Worm (Caenorhabditis elegans) whole organism, mixed stage, embryonic: ENCODE measurements around the gene Y61A9LA.12.
A peak's percentile ranks its signal among the peaks of the same experiment; 100 is the strongest.
"Not testable (repeated sequence)": the region's sequence is repeated elsewhere in the genome, so short reads cannot be mapped to it uniquely, and the experiment has no call there.

Experiments
- M03D4.4 ChIP-seq: sonication (generic microtip); optimal IDR thresholded peaks from 2 replicates; lab custom pipeline; 2017; ENCODE audit warnings: mild to moderate bottlenecking, missing genetic modification characterization, missing compliant biosample characterization
- bed-3 ChIP-seq: fragments of 200-800 bp; sonication (Bioruptor generic); optimal IDR thresholded peaks from 3 replicates; lab custom pipeline; 2018; ENCODE audit warnings: mild to moderate bottlenecking, missing genetic modification characterization, moderate library complexity, missing compliant biosample characterization
- blmp-1 ChIP-seq: fragments of 150-350 bp; optimal IDR thresholded peaks from 2 replicates; lab custom pipeline; 2014; ENCODE audit warnings: missing biosample characterization, missing genetic modification characterization
- ceh-39 ChIP-seq: fragments of 150-350 bp; optimal IDR thresholded peaks from 2 replicates; lab custom pipeline; 2014; ENCODE audit warnings: missing biosample characterization, missing genetic modification characterization
- ceh-43 ChIP-seq: fragments of 200-800 bp; sonication (Bioruptor generic); optimal IDR thresholded peaks from 2 replicates; lab custom pipeline; 2018; ENCODE audit warnings: mild to moderate bottlenecking, missing genetic modification characterization, moderate library complexity, missing compliant biosample characterization
- ces-1 ChIP-seq: fragments of 150-350 bp; optimal IDR thresholded peaks from 2 replicates; lab custom pipeline; 2014; ENCODE audit warnings: missing biosample characterization, missing genetic modification reagents, missing genetic modification characterization
- cnd-1 ChIP-seq: fragments of 200-800 bp; sonication (Bioruptor generic); optimal IDR thresholded peaks from 2 replicates; lab custom pipeline; 2018; ENCODE audit warnings: mild to moderate bottlenecking, missing genetic modification characterization, missing compliant biosample characterization
- drap-1 ChIP-seq: fragments of 200-800 bp; sonication (Bioruptor generic); optimal IDR thresholded peaks from 3 replicates; lab custom pipeline; 2018; ENCODE audit warnings: mild to moderate bottlenecking, missing genetic modification characterization, missing compliant biosample characterization
- elt-1 ChIP-seq: sonication (generic microtip); optimal IDR thresholded peaks from 2 replicates; lab custom pipeline; 2017; ENCODE audit warnings: missing genetic modification characterization, mild to moderate bottlenecking, missing compliant biosample characterization, antibody characterized with exemption, moderate library complexity, borderline replicate concordance; ENCODE audit not compliant: insufficient read depth
- elt-3 ChIP-seq: fragments of 150-350 bp; optimal IDR thresholded peaks from 2 replicates; lab custom pipeline; 2014; ENCODE audit warnings: missing biosample characterization, missing genetic modification characterization
- flh-1 ChIP-seq: fragments of 200-800 bp; sonication (Bioruptor generic); optimal IDR thresholded peaks from 2 replicates; lab custom pipeline; 2018; ENCODE audit warnings: mild to moderate bottlenecking, missing genetic modification characterization, moderate library complexity, missing compliant biosample characterization
- ham-2 ChIP-seq: fragments of 200-800 bp; sonication (Bioruptor generic); optimal IDR thresholded peaks from 2 replicates; lab custom pipeline; 2018; ENCODE audit warnings: mild to moderate bottlenecking, missing genetic modification characterization, missing compliant biosample characterization
- hlh-1 ChIP-seq: fragments of 150-350 bp; optimal IDR thresholded peaks from 2 replicates; lab custom pipeline; 2014; ENCODE audit warnings: missing biosample characterization, missing genetic modification reagents, missing genetic modification characterization
- lin-13 ChIP-seq: fragments of 150-350 bp; optimal IDR thresholded peaks from 2 replicates; lab custom pipeline; 2014; ENCODE audit warnings: missing biosample characterization, missing genetic modification characterization
- lin-32 ChIP-seq: fragments of 200-800 bp; sonication (Bioruptor generic); optimal IDR thresholded peaks from 2 replicates; lab custom pipeline; 2018; ENCODE audit warnings: mild to moderate bottlenecking, missing genetic modification characterization, missing compliant biosample characterization
- mep-1 ChIP-seq: fragments of 150-350 bp; optimal IDR thresholded peaks from 2 replicates; lab custom pipeline; 2017; ENCODE audit warnings: missing biosample characterization, missing genetic modification reagents, missing genetic modification characterization, inconsistent platforms
- mls-2 ChIP-seq: sonication (generic microtip); optimal IDR thresholded peaks from 2 replicates; lab custom pipeline; 2016; ENCODE audit warnings: mild to moderate bottlenecking, missing genetic modification characterization, moderate library complexity, missing compliant biosample characterization
- nhr-12 ChIP-seq: fragments of 150-350 bp; optimal IDR thresholded peaks from 2 replicates; lab custom pipeline; 2014; ENCODE audit warnings: missing biosample characterization, missing genetic modification characterization
- nhr-2 ChIP-seq: fragments of 150-350 bp; optimal IDR thresholded peaks from 2 replicates; lab custom pipeline; 2014; ENCODE audit warnings: missing biosample characterization, missing genetic modification characterization
- nhr-237 ChIP-seq: fragments of 150-350 bp; optimal IDR thresholded peaks from 2 replicates; lab custom pipeline; 2014; ENCODE audit warnings: missing biosample characterization, missing genetic modification characterization
- nhr-28 ChIP-seq: fragments of 150-350 bp; optimal IDR thresholded peaks from 2 replicates; lab custom pipeline; 2014; ENCODE audit warnings: missing biosample characterization, missing genetic modification characterization
- nhr-76 ChIP-seq: sonication (generic microtip); optimal IDR thresholded peaks from 2 replicates; lab custom pipeline; 2017; ENCODE audit warnings: missing biosample characterization, missing genetic modification characterization
- pha-4 ChIP-seq: fragments of 150-350 bp; optimal IDR thresholded peaks from 2 replicates; lab custom pipeline; 2018; ENCODE audit warnings: missing biosample characterization, missing genetic modification reagents, missing genetic modification characterization
- sem-2 ChIP-seq: fragments of 200-800 bp; sonication (Bioruptor generic); optimal IDR thresholded peaks from 2 replicates; lab custom pipeline; 2018; ENCODE audit warnings: mild to moderate bottlenecking, missing genetic modification characterization, missing compliant biosample characterization
- snpc-4 ChIP-seq: fragments of 150-350 bp; optimal IDR thresholded peaks from 2 replicates; lab custom pipeline; 2014; ENCODE audit warnings: missing biosample characterization, missing genetic modification characterization
- unc-120 ChIP-seq: sonication (generic microtip); optimal IDR thresholded peaks from 2 replicates; lab custom pipeline; 2017; ENCODE audit warnings: missing genetic modification characterization, missing compliant biosample characterization; ENCODE audit not compliant: poor library complexity, severe bottlenecking
- unc-39 ChIP-seq: fragments of 150-350 bp; optimal IDR thresholded peaks from 2 replicates; lab custom pipeline; 2014; ENCODE audit warnings: missing biosample characterization, missing genetic modification characterization
- unc-62 ChIP-seq: fragments of 150-350 bp; optimal IDR thresholded peaks from 2 replicates; lab custom pipeline; 2014; ENCODE audit warnings: missing biosample characterization, missing genetic modification reagents, missing genetic modification characterization
- zip-8 ChIP-seq: fragments of 150-350 bp; optimal IDR thresholded peaks from 2 replicates; lab custom pipeline; 2014; ENCODE audit warnings: missing biosample characterization, missing genetic modification characterization
- ztf-11 ChIP-seq: fragments of 150-350 bp; optimal IDR thresholded peaks from 2 replicates; lab custom pipeline; 2014; ENCODE audit warnings: missing biosample characterization, missing genetic modification characterization

The Y61A9LA.12 gene

ce11 chrV:4539855-4540254 is 13.8 kb upstream of the Y61A9LA.12 start:
- TF ChIP-seq mls-2 (no peak), zip-8 (tag; lab: Kevin White, UChicago) (no peak)

- TF ChIP-seq unc-62 (GFP tag; lab: Kevin White, UChicago) (no peak), mls-2 (no peak), ham-2 (no peak), nhr-12 (no peak), unc-120 (no peak)
Measured at ce11 chrV:4546854-4547253, 6.8 kb upstream of the Y61A9LA.12 start.

ce11 chrV:4549191-4549590 is 4.5 kb upstream of the Y61A9LA.12 start, which contains the start of gene sos-1:
Gene sos-1 (minus strand): TSS chrV:4549291.
- no peak for TF ChIP-seq ceh-39 (tag; lab: Kevin White, UChicago)
- TF ChIP-seq ham-2, result no peak

- TF ChIP-seq pha-4 (tag; lab: Kevin White, UChicago) (peak; percentile 16), nhr-237 (no peak), elt-3 (tag; lab: Kevin White, UChicago) (peak; percentile 28), unc-120 (peak; percentile 52), nhr-2 (tag; lab: Kevin White, UChicago) (peak; percentile 67), elt-1 (tag; lab: Kevin White, UChicago) (peak; percentile 1), hlh-1 (tag; lab: Kevin White, UChicago) (peak; percentile 43), unc-39 (no peak), flh-1 (no peak), drap-1 (GFP tag; lab: Kevin White, UChicago) (no peak), sem-2 (GFP tag; lab: Kevin White, UChicago) (no peak), unc-62 (GFP tag; lab: Kevin White, UChicago) (peak; percentile 47), ham-2 (peak; percentile 87)
- TF ChIP-seq, all 35 proteins: peak for 8
Measured at ce11 chrV:4550459-4550858, 3.2 kb upstream of the Y61A9LA.12 start.

- TF ChIP-seq blmp-1, result no peak
- peak; percentile 56 for TF ChIP-seq nhr-2 (tag; lab: Kevin White, UChicago)
- TF ChIP-seq mls-2, result no peak
- no peak for TF ChIP-seq nhr-237
Measured at ce11 chrV:4551911-4552310, 1.8 kb upstream of the Y61A9LA.12 start.

ce11 chrV:4552394-4553096 is 1.1 kb upstream of the Y61A9LA.12 start:
- peak; percentile 3 for TF ChIP-seq ces-1 (GFP tag; lab: Kevin White, UChicago)

ce11 chrV:4559701-4560100 is 6.0 kb downstream of the Y61A9LA.12 start, which contains the start of gene Y61A9LA.7:
Gene Y61A9LA.7 (minus strand): TSS chrV:4559801.
- TF ChIP-seq flh-1 (no peak), M03D4.4 (no peak), unc-39 (no peak), nhr-76 (tag; lab: Kevin White, UChicago) (no peak), hlh-1 (tag; lab: Kevin White, UChicago) (no peak)

ce11 chrV:4560441-4560840 is 6.8 kb downstream of the Y61A9LA.12 start, which contains the start of gene Y61A9LA.4:
Gene Y61A9LA.4 (plus strand): TSS chrV:4560741.
- TF ChIP-seq zip-8 (tag; lab: Kevin White, UChicago); ham-2; cnd-1 (tag; lab: Kevin White, UChicago): not testable (repeated sequence)

ce11 chrV:4562493-4562892 is 8.8 kb downstream of the Y61A9LA.12 start:
- TF ChIP-seq nhr-76 (tag; lab: Kevin White, UChicago), result no peak
- no peak for TF ChIP-seq snpc-4 (tag; lab: Kevin White, UChicago)
- TF ChIP-seq unc-62 (GFP tag; lab: Kevin White, UChicago), result no peak
- no peak for TF ChIP-seq bed-3 (GFP tag; lab: Kevin White, UChicago)
- TF ChIP-seq mep-1, result no peak
- TF ChIP-seq flh-1, result no peak
- no peak for TF ChIP-seq nhr-28 (tag; lab: Kevin White, UChicago)
- TF ChIP-seq ceh-43 (GFP tag; lab: Kevin White, UChicago), result no peak
- TF ChIP-seq mls-2, result no peak
- TF ChIP-seq lin-32 (GFP tag; lab: Kevin White, UChicago), result no peak
- no peak for TF ChIP-seq hlh-1 (tag; lab: Kevin White, UChicago)
- no peak for TF ChIP-seq ham-2
- TF ChIP-seq unc-120, result no peak
- no peak for TF ChIP-seq lin-13 (tag; lab: Kevin White, UChicago)
- no peak for TF ChIP-seq cnd-1 (tag; lab: Kevin White, UChicago)
- no peak for TF ChIP-seq ztf-11 (tag; lab: Kevin White, UChicago)
- no peak for TF ChIP-seq drap-1 (GFP tag; lab: Kevin White, UChicago)
